Fruit fly (Drosophila melanogaster): ENCODE results near the gene Dci.

Gene Dci

dm6 chr3L:887423-888097, 36.4 kb downstream of the Dci start (continued):
- TF ChIP-seq Rx (GFP tag; IDR thresholded peaks at IDR 0.05): no peak
- no peak for TF ChIP-seq dimm (GFP tag; IDR thresholded peaks at IDR 0.05)
- TF ChIP-seq insv (GFP tag; optimal IDR thresholded peaks at IDR 0.05): no peak
- no peak for TF ChIP-seq CG3065 (GFP tag; optimal IDR thresholded peaks at IDR 0.05)
- no peak for TF ChIP-seq aop (GFP tag; IDR thresholded peaks at IDR 0.05)
- no peak for TF ChIP-seq Sox102F (GFP tag; optimal IDR thresholded peaks at IDR 0.05)
- TF ChIP-seq chinmo (GFP tag; IDR thresholded peaks at IDR 0.05; ENCODE audit: partially characterized antibody): no peak
- TF ChIP-seq CG9727 (GFP tag; optimal IDR thresholded peaks at IDR 0.05): peak; percentile 34
- peak; percentile 39 for TF ChIP-seq CG10543 (GFP tag; optimal IDR thresholded peaks at IDR 0.05)
- no peak for TF ChIP-seq MESR4 (GFP tag; optimal IDR thresholded peaks at IDR 0.05)
- no peak for TF ChIP-seq CG2116 (GFP tag; optimal IDR thresholded peaks at IDR 0.05)
- TF ChIP-seq ewg (GFP tag; optimal IDR thresholded peaks at IDR 0.05): no peak
- TF ChIP-seq sug (tag; optimal IDR thresholded peaks at IDR 0.05): peak; percentile 84
- no peak for TF ChIP-seq zen (tag; optimal IDR thresholded peaks at IDR 0.05)
- TF ChIP-seq bsh (GFP tag; optimal IDR thresholded peaks at IDR 0.05): no peak
- TF ChIP-seq kay (GFP tag; optimal IDR thresholded peaks at IDR 0.05): no peak
- TF ChIP-seq br (optimal IDR thresholded peaks at IDR 0.05): no peak
- TF ChIP-seq lmd (GFP tag; IDR thresholded peaks at IDR 0.05): no peak
- no peak for TF ChIP-seq CG10147 (GFP tag; optimal IDR thresholded peaks at IDR 0.05)
- TF ChIP-seq Side (GFP tag; optimal IDR thresholded peaks at IDR 0.05): no peak
- no peak for TF ChIP-seq slou (GFP tag; optimal IDR thresholded peaks at IDR 0.05)
- TF ChIP-seq MBD-R2 (GFP tag; IDR thresholded peaks at IDR 0.05): no peak
- no peak for TF ChIP-seq Atf-2 (GFP tag; optimal IDR thresholded peaks at IDR 0.05)
- TF ChIP-seq ci (GFP tag; IDR thresholded peaks at IDR 0.05): 0 out of 3 replicates have a peak, but pooled peaks have one; percentile 17
- TF ChIP-seq usp (GFP tag; optimal IDR thresholded peaks at IDR 0.05): no peak
- peak; percentile 21 for TF ChIP-seq HLHmδ (GFP tag; optimal IDR thresholded peaks at IDR 0.05)
- TF ChIP-seq tap (tag; optimal IDR thresholded peaks at IDR 0.05): peak; percentile 25
- TF ChIP-seq repo (GFP tag; optimal IDR thresholded peaks at IDR 0.05): no peak
- TF ChIP-seq CG30020 (tag; optimal IDR thresholded peaks at IDR 0.05): no peak
- 0 out of 3 replicates have a peak, but pooled peaks have one; percentile 12 for TF ChIP-seq gce (GFP tag; IDR thresholded peaks at IDR 0.05)
- TF ChIP-seq CG18619 (GFP tag; optimal IDR thresholded peaks at IDR 0.05): no peak
- no peak for TF ChIP-seq bcd (GFP tag; optimal IDR thresholded peaks at IDR 0.05)
- TF ChIP-seq CG11504 (tag; optimal IDR thresholded peaks at IDR 0.05): no peak
- peak; percentile 34 for TF ChIP-seq salm (tag; optimal IDR thresholded peaks at IDR 0.05)
- no peak for TF ChIP-seq CG6765 (GFP tag; optimal IDR thresholded peaks at IDR 0.05)
- no peak for TF ChIP-seq da (GFP tag; optimal IDR thresholded peaks at IDR 0.05)
- TF ChIP-seq nom (GFP tag; optimal IDR thresholded peaks at IDR 0.05): peak; percentile 16
- TF ChIP-seq tx (GFP tag; optimal IDR thresholded peaks at IDR 0.05): no peak
- TF ChIP-seq CG16813 (GFP tag; IDR thresholded peaks at IDR 0.05; ENCODE audit: partially characterized antibody): no peak
- TF ChIP-seq CG1529 (GFP tag; optimal IDR thresholded peaks at IDR 0.05): no peak
- no peak for TF ChIP-seq CG17612 (GFP tag; IDR thresholded peaks at IDR 0.05)
- TF ChIP-seq Sin3A (optimal IDR thresholded peaks at IDR 0.05): no peak
- no peak for TF ChIP-seq HmgZ (tag; optimal IDR thresholded peaks at IDR 0.05)
- TF ChIP-seq pnt (GFP tag; optimal IDR thresholded peaks at IDR 0.05): no peak
- no peak for TF ChIP-seq CG8765 (GFP tag; IDR thresholded peaks at IDR 0.05)
- no peak for TF ChIP-seq amos (GFP tag; IDR thresholded peaks at IDR 0.05; ENCODE audit: partially characterized antibody)
- no peak for TF ChIP-seq CG15269 (tag; optimal IDR thresholded peaks at IDR 0.05)
- no peak for TF ChIP-seq CG1603 (tag; optimal IDR thresholded peaks at IDR 0.05)
- no peak for TF ChIP-seq CG8924 (tag; optimal IDR thresholded peaks at IDR 0.05)
- TF ChIP-seq inv (GFP tag; IDR thresholded peaks at IDR 0.05; ENCODE audit: partially characterized antibody): no peak
- TF ChIP-seq sima (GFP tag; optimal IDR thresholded peaks at IDR 0.05): no peak

Measured in whole organism, embryonic.